Fruit fly (Drosophila melanogaster): ENCODE results near the gene CG12746.
A peak's percentile ranks its signal among the peaks of the same experiment; 100 is the strongest.

dm6 chr3R:5516582-5517001 is 48.1 kb upstream of the CG12746 start:
- no peak for TF ChIP-seq dm (GFP tag; optimal IDR thresholded peaks at IDR 0.05)
- no peak for TF ChIP-seq gsb (GFP tag; IDR thresholded peaks at IDR 0.05)
- TF ChIP-seq YL-1 (GFP tag; optimal IDR thresholded peaks at IDR 0.05) = no peak
- TF ChIP-seq CG10654 (GFP tag; optimal IDR thresholded peaks at IDR 0.05) = no peak
- no peak for TF ChIP-seq Deaf1 (tag; optimal IDR thresholded peaks at IDR 0.05)
- no peak for TF ChIP-seq zfh2 (GFP tag; optimal IDR thresholded peaks at IDR 0.05)
- no peak for TF ChIP-seq mirr (GFP tag; optimal IDR thresholded peaks at IDR 0.05)
- peak; percentile 12 for TF ChIP-seq ems (GFP tag; optimal IDR thresholded peaks at IDR 0.05)
- TF ChIP-seq Hmx (GFP tag; optimal IDR thresholded peaks at IDR 0.05) = no peak
- no peak for TF ChIP-seq CG15514 (GFP tag; optimal IDR thresholded peaks at IDR 0.05)
- peak; percentile 50 for TF ChIP-seq trem (tag; optimal IDR thresholded peaks at IDR 0.05)

All from whole organism, embryonic.